Fruit fly (Drosophila melanogaster): ENCODE measurements around the gene Ucp4A.

Ucp4A gene

DNA sequence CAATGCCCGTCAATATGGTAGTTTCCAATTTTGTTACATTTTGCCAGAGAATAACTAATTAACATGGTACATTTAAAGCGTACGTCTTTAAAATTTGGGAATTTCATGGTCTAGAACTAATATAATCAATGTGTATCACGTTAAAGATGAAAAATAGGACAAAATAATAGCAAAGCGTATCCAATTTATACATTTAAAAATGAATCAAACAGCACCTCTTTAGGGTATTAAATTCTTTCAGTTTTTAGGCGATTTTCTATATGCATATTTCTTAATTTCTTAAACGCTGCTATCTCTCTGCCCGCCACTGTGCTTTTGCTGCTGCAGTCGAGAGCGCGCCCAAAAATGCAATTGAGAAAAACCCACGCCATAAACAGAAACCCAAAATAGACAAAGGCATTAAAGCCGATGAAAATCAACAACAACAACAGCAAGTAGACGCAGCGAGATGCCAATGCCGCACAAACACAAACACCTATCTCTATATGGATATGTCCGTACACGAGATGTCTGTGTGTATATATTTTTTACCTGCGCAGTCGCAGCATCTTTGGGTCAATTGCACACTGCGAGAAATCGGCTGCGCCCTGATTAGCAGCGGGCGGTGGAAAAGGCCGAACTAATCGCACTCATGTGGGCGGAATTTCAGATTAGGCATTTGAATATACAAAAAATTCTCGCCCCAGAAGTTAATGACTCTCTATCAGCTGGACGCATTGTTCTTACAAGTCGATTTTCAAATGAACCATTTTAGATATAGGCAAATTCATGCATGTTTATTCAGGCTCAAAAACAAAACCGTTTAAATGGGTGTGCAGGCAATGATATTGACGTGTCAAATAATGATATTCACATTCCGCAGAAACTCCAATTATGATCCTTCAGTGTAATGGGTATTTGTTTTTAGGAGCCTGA, 15.4 kb upstream of the Ucp4A start:
- TF ChIP-seq noc (tag; optimal IDR thresholded peaks at IDR 0.05) = no peak

dm6 chrX:17830211-17830616, 14.5 kb upstream of the Ucp4A start:
- peak; percentile 31 for TF ChIP-seq noc (tag; optimal IDR thresholded peaks at IDR 0.05)

- no peak for TF ChIP-seq noc (tag; optimal IDR thresholded peaks at IDR 0.05)
Observed at dm6 chrX:17830644-17831043, 14.1 kb upstream of the Ucp4A start, which contains the start of gene CG6398. TSS of gene CG6398 (plus strand) at chrX:17830828.

DNA sequence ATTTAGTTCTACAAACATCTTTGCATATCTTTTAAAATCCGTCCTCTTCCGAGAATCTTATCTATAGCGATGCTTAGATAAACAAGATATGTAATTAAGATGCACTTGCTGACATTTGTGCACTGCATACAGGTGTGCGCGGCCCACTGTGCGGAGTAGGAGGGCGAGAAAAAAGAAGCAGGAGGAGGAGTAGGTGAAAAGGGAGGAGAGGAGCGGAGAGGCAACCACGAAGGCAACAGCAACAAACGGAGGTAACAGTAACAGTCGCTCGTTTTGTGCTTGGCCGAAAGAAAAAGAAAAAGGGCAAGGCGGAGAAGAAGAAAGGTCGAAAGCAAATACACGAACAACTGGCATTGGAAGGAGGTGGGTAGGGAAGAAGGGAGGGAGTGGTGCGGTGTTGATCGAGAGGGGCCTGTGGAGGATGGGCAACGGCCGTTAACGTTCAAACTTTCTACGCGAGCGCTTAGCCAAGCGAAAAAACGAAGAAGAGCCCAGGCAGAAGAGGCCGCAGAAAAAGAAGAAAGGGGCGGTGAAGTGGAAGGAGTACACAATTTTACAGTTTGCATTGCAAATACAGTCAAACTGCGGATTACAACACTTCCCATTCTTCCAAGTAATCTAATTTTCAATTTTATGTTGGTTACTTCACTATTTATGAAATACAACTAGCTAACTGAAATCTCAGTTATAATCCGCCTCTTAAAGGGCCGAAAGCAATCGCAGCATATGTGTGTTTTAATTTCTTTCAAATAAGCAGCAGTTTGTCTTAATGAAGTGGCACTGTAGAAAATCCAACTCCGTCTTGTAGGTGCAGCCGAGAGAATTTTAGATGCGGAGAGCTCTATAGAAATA, 12.4 kb upstream of the Ucp4A start:
- TF ChIP-seq noc (tag; optimal IDR thresholded peaks at IDR 0.05) = no peak

DNA sequence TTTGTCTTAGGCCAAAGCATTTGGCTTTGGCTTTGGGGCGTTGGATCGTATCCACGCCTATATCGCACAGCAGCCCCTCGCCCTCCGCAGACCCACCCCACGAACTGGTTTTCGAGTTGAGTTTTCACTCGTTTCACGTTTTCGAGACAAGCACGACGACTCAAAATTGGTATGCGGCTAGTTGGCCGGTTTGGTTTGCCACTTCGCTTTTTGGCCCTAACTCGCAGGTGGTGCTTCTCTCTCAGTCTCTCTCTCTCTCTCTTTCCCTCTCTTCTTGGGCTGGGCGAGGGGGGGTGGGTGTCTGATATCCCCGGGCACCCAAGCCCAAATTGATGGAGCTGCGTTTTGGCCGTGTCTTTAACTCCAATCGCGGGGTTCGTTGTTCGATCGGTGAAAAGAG, 10.8 kb upstream of the Ucp4A start:
- no peak for TF ChIP-seq noc (tag; optimal IDR thresholded peaks at IDR 0.05)

DNA sequence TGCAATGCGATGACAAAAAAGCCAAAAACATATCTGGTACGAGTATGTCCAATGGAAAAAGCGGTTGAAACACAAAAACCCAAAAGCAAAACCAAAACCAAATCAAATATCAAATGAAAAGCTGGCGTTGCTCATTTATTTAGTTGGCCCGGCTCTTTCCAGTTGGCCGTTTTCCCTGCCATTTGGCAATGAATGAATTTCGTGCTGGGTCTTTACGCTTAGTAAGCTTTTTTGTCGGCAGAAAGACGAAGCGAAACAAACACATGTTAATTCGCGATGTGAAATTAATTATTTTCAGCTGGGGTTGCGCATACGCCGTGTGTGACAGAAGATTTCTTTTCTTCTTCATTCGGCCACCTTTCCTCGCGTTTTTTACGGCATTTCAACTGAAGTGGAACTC, 10.0 kb upstream of the Ucp4A start:
- no peak for TF ChIP-seq noc (tag; optimal IDR thresholded peaks at IDR 0.05)

dm6 chrX:17836420-17836932, 8.3 kb upstream of the Ucp4A start:
- TF ChIP-seq noc (tag; optimal IDR thresholded peaks at IDR 0.05) = no peak

dm6 chrX:17841923-17842322, 2.8 kb upstream of the Ucp4A start, which contains the start of gene Taf9:
TSS of gene Taf9 (plus strand) at chrX:17842161.
- no peak for TF ChIP-seq noc (tag; optimal IDR thresholded peaks at IDR 0.05)

DNA sequence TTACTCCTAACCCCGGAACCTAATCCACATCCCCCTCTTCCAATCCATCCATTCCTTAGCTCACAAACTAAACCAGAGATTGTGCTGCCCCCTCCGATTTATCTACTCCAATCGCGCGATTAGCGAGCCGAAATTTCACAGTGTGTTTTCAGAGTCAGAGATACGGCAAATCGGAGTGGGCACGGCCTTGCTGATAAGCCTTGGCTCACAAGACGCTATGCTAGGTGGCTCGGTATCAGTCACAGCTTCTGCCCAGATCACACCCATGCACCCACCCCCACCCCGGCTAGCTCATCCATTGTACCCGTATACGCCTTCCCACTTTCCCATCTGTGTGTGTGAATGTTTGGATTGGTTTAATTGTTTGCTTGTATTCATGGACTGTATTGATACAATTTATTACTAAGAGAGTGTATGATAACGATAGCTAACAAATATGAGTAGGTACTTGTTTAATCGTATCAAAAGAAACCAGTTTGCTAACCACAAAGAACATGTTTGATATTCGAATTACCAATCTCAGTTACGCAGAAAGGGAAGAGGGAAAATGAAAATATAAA, 1.2 kb downstream of the Ucp4A start:
- TF ChIP-seq noc (tag; optimal IDR thresholded peaks at IDR 0.05) = no peak

- TF ChIP-seq noc (tag; optimal IDR thresholded peaks at IDR 0.05) = peak; percentile 45
Observed at dm6 chrX:17850179-17850578, 5.4 kb downstream of the Ucp4A start, which contains the start of the genes CG15814 and Spt7. TSS of gene CG15814 (minus strand) at chrX:17850342. TSS of gene Spt7 (plus strand) at chrX:17850460.

- no peak for TF ChIP-seq noc (tag; optimal IDR thresholded peaks at IDR 0.05)
Observed at dm6 chrX:17852457-17852856, 7.7 kb downstream of the Ucp4A start, which contains the start of gene CG32554. TSS of gene CG32554 (minus strand) at chrX:17852685.

DNA sequence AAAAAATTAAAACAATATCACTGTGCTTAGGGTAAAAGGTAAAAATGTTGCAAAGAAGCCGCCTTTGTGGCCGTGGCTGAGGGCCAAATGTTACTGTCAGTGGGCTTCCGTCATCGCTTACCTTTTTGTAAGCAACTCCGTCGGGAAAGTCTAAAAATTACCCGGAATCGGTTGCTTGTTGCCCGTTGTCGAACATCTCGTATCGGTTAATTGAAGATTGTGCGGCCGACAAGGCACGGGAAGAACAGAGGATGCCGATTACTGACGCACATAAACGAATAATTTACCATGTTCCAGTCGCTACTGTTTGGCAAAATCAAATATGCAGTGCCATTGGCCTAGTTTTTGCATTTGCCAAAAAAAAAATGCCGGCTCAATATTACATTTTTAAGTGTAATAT, 11.3 kb downstream of the Ucp4A start, which contains the start of gene Mco4:
TSS of gene Mco4 (minus strand) at position 101 of the 400 bp plus-strand sequence.
- no peak for TF ChIP-seq noc (tag; optimal IDR thresholded peaks at IDR 0.05)

dm6 chrX:17856458-17857277, 11.9 kb downstream of the Ucp4A start, which contains the start of gene Srx:
TSS of gene Srx (plus strand) at chrX:17856974.
- peak; percentile 54 for TF ChIP-seq noc (tag; optimal IDR thresholded peaks at IDR 0.05)

dm6 chrX:17857809-17858208, 13.1 kb downstream of the Ucp4A start:
- TF ChIP-seq noc (tag; optimal IDR thresholded peaks at IDR 0.05) = no peak

DNA sequence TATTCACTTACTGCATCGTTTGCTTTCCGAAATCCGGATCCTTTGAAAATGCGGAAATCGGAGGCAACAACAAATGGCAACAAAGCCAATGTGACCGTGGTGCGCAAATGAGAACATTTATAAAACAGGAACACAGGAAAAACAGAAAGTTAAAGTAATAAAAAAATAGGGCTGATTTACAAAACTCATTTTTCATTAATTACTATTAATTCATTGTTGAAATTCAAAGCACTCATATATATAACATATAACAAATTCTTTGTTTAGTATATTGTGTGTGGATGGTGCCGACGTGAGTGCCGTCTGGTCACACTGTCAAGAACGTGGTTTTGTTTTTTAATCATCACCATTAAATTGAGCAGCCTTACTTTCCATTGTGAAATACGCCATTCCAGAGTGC, 16.0 kb downstream of the Ucp4A start, which contains the start of the genes Arp8 and CG6769:
TSS of gene Arp8 (minus strand) at position 90 of the 400 bp plus-strand sequence.
TSS of gene CG6769 (plus strand) at position 292 of the 400 bp plus-strand sequence.
- TF ChIP-seq noc (tag; optimal IDR thresholded peaks at IDR 0.05) = no peak
